Fruit fly (Drosophila melanogaster) whole organism, embryonic: Measurements from ENCODE around the gene c12.2.

Experiments used
- Aef1 ChIP-seq: fragments of 200-800 bp; sonication (Bioruptor generic); IDR thresholded peaks from 3 replicates; pipeline ENCODE4 v1.3.6; 2022; ENCODE audit warnings: missing biosample characterization, missing genetic modification characterization
- Atf-2 ChIP-seq: fragments of 200-800 bp; sonication (Bioruptor generic); optimal IDR thresholded peaks from 2 replicates; lab custom pipeline; 2016; ENCODE audit warnings: missing biosample characterization, missing genetic modification characterization
- Bgb ChIP-seq: fragments of 200-800 bp; sonication (Bioruptor generic); IDR thresholded peaks from 2 replicates; pipeline ENCODE4 v1.3.6; 2022; ENCODE audit warnings: missing biosample characterization, missing genetic modification characterization; ENCODE audit not compliant: partially characterized antibody
- CG1024 ChIP-seq: fragments of 200-800 bp; sonication (Bioruptor generic); IDR thresholded peaks from 2 replicates; pipeline ENCODE4 v1.3.6; 2022; ENCODE audit warnings: missing biosample characterization, missing genetic modification characterization
- CG10267 ChIP-seq: fragments of 200-800 bp; sonication (Bioruptor generic); optimal IDR thresholded peaks from 2 replicates; lab custom pipeline; 2018; ENCODE audit warnings: missing biosample characterization, mild to moderate bottlenecking, missing genetic modification characterization, moderate library complexity
- CG11085 ChIP-seq: fragments of 200-800 bp; sonication (Bioruptor generic); IDR thresholded peaks from 2 replicates; pipeline ENCODE4 v1.3.6; 2022; ENCODE audit warnings: missing biosample characterization, missing genetic modification characterization
- CG11456 ChIP-seq: fragments of 200-800 bp; sonication (Bioruptor generic); IDR thresholded peaks from 3 replicates; pipeline ENCODE4 v1.3.6; 2022; ENCODE audit warnings: missing biosample characterization, missing genetic modification characterization
- CG1233 ChIP-seq: fragments of 200-800 bp; sonication (Bioruptor generic); optimal IDR thresholded peaks from 4 replicates; lab custom pipeline; 2018; ENCODE audit warnings: missing biosample characterization, mild to moderate bottlenecking, missing genetic modification characterization
- CG12942 ChIP-seq: fragments of 200-800 bp; sonication (Bioruptor generic); optimal IDR thresholded peaks from 3 replicates; lab custom pipeline; 2016; ENCODE audit warnings: missing biosample characterization, missing genetic modification characterization
- CG13424 ChIP-seq: fragments of 200-800 bp; sonication (Bioruptor generic); optimal IDR thresholded peaks from 2 replicates; lab custom pipeline; 2019; ENCODE audit warnings: missing biosample characterization, mild to moderate bottlenecking, missing genetic modification characterization, moderate library complexity
- CG14860 ChIP-seq: fragments of 200-800 bp; sonication (Bioruptor generic); IDR thresholded peaks from 3 replicates; pipeline ENCODE4 v1.3.6; 2022; ENCODE audit warnings: missing biosample characterization, missing genetic modification characterization; ENCODE audit not compliant: partially characterized antibody
- CG18011 ChIP-seq: fragments of 200-800 bp; sonication (Bioruptor generic); optimal IDR thresholded peaks from 2 replicates; lab custom pipeline; 2017; ENCODE audit warnings: missing biosample characterization, missing genetic modification characterization, mild to moderate bottlenecking, moderate library complexity, missing genotype
- CG18262 ChIP-seq: fragments of 200-800 bp; optimal IDR thresholded peaks from 3 replicates; lab custom pipeline; 2019; ENCODE audit warnings: missing biosample characterization, mild to moderate bottlenecking, missing genetic modification characterization, moderate library complexity
- CG18619 ChIP-seq: fragments of 200-800 bp; sonication (Bioruptor generic); optimal IDR thresholded peaks from 3 replicates; lab custom pipeline; 2017; ENCODE audit warnings: missing biosample characterization, mild to moderate bottlenecking, missing genetic modification characterization
- CG32767 ChIP-seq: fragments of 200-800 bp; sonication (Bioruptor generic); IDR thresholded peaks from 2 replicates; pipeline ENCODE4 v1.3.6; 2022; ENCODE audit warnings: missing biosample characterization, missing genetic modification characterization
- CG4424 ChIP-seq: fragments of 200-800 bp; sonication (Bioruptor generic); optimal IDR thresholded peaks from 3 replicates; lab custom pipeline; 2016; ENCODE audit warnings: missing biosample characterization, missing genetic modification characterization
- CG6683 ChIP-seq: fragments of 200-800 bp; sonication (Bioruptor generic); optimal IDR thresholded peaks from 2 replicates; lab custom pipeline; 2017; ENCODE audit warnings: missing biosample characterization, mild to moderate bottlenecking, missing genetic modification characterization, missing genetic modification reagents
- CG7745 ChIP-seq: fragments of 200-800 bp; sonication (Bioruptor generic); optimal IDR thresholded peaks from 2 replicates; lab custom pipeline; 2018; ENCODE audit warnings: missing biosample characterization, mild to moderate bottlenecking, missing genetic modification characterization, moderate library complexity
- CG8359 ChIP-seq: fragments of 200-800 bp; sonication (Bioruptor generic); optimal IDR thresholded peaks from 2 replicates; lab custom pipeline; 2017; ENCODE audit warnings: missing biosample characterization, mild to moderate bottlenecking, missing genetic modification characterization, borderline replicate concordance
- D19B ChIP-seq: fragments of 200-800 bp; sonication (Bioruptor generic); optimal IDR thresholded peaks from 2 replicates; lab custom pipeline; 2017; ENCODE audit warnings: missing biosample characterization, mild to moderate bottlenecking, missing genetic modification characterization
- Dek ChIP-seq: fragments of 200-800 bp; sonication (Bioruptor generic); optimal IDR thresholded peaks from 3 replicates; lab custom pipeline; 2019; ENCODE audit warnings: missing biosample characterization, mild to moderate bottlenecking, missing genetic modification characterization, moderate library complexity
- Dref ChIP-seq: fragments of 200-800 bp; sonication (Bioruptor generic); IDR thresholded peaks from 2 replicates; pipeline ENCODE4 v1.3.6; 2022; ENCODE audit warnings: missing biosample characterization, missing genetic modification characterization
- Jarid2 ChIP-seq: fragments of 200-800 bp; sonication (Bioruptor generic); optimal IDR thresholded peaks from 3 replicates; lab custom pipeline; 2017; ENCODE audit warnings: mild to moderate bottlenecking, missing biosample characterization, missing genetic modification reagents, missing genetic modification characterization
- Mrtf ChIP-seq: fragments of 200-800 bp; sonication (Bioruptor generic); IDR thresholded peaks from 3 replicates; pipeline ENCODE4 v1.3.6; 2022; ENCODE audit warnings: missing biosample characterization, missing genetic modification characterization
- Myb ChIP-seq: fragments of 200-800 bp; sonication (Bioruptor generic); optimal IDR thresholded peaks from 2 replicates; lab custom pipeline; 2016; ENCODE audit warnings: missing biosample characterization, missing genetic modification characterization
- NC2α ChIP-seq: fragments of 200-800 bp; sonication (Bioruptor generic); optimal IDR thresholded peaks from 2 replicates; lab custom pipeline; 2016; ENCODE audit warnings: missing biosample characterization, missing genetic modification characterization
- Nf-YB ChIP-seq: fragments of 200-800 bp; sonication (Bioruptor generic); optimal IDR thresholded peaks from 3 replicates; lab custom pipeline; 2019; ENCODE audit warnings: missing biosample characterization, mild to moderate bottlenecking, missing genetic modification characterization, moderate library complexity
- Six4 ChIP-seq: fragments of 200-800 bp; sonication (Bioruptor generic); optimal IDR thresholded peaks from 2 replicates; lab custom pipeline; 2016; ENCODE audit warnings: missing biosample characterization, missing genetic modification characterization
- Stat92E ChIP-seq, 3 experiments: fragments of >200 bp in 2 of 3; fragments of 200-800 bp in 1 of 3; sonication (Bioruptor generic) in 1 of 3; optimal IDR thresholded peaks; 2 replicates each; lab custom pipeline; 2017 to 2019; ENCODE audit warnings: missing biosample characterization in 3 of 3, missing genetic modification characterization in 3 of 3, mild to moderate bottlenecking in 1 of 3, moderate library complexity in 1 of 3
- Trl ChIP-seq, 3 experiments: fragments of >200 bp in 2 of 3; fragments of 200-800 bp in 1 of 3; sonication (Bioruptor generic) in 1 of 3; optimal IDR thresholded peaks; 2 replicates in 1 of 3; 3 replicates in 2 of 3; lab custom pipeline; 2016 to 2017; ENCODE audit warnings: missing biosample characterization in 1 of 3, missing genetic modification characterization in 1 of 3
- chif ChIP-seq, 2 experiments: fragments of 200-800 bp; sonication (Bioruptor generic); optimal IDR thresholded peaks; 3 replicates each; lab custom pipeline; 2016; ENCODE audit warnings: missing biosample characterization in 2 of 2, missing genetic modification characterization in 2 of 2
- crc ChIP-seq: fragments of 200-800 bp; sonication (Bioruptor generic); optimal IDR thresholded peaks from 2 replicates; lab custom pipeline; 2016; ENCODE audit warnings: missing biosample characterization, missing genetic modification characterization
- dan ChIP-seq: fragments of 200-800 bp; sonication (Bioruptor generic); IDR thresholded peaks from 2 replicates; pipeline ENCODE4 v1.3.6; 2022; ENCODE audit warnings: missing biosample characterization, missing genetic modification characterization
- en ChIP-seq: fragments of 200-800 bp; sonication (Bioruptor generic); optimal IDR thresholded peaks from 2 replicates; lab custom pipeline; 2016; ENCODE audit warnings: missing biosample characterization, missing genetic modification characterization
- eve ChIP-seq, 2 experiments: fragments of >200 bp; optimal IDR thresholded peaks; 2 replicates each; lab custom pipeline; 2017; ENCODE audit warnings: missing biosample characterization in 2 of 2, missing genetic modification characterization in 2 of 2
- gcm ChIP-seq: fragments of 200-800 bp; sonication (Bioruptor generic); optimal IDR thresholded peaks from 2 replicates; lab custom pipeline; 2019; ENCODE audit warnings: missing biosample characterization, mild to moderate bottlenecking, missing genetic modification characterization, moderate library complexity
- grau ChIP-seq: fragments of 200-800 bp; optimal IDR thresholded peaks from 3 replicates; lab custom pipeline; 2019; ENCODE audit warnings: missing biosample characterization, mild to moderate bottlenecking, missing genetic modification characterization, moderate library complexity
- kni ChIP-seq: fragments of 200-800 bp; sonication (Bioruptor generic); optimal IDR thresholded peaks from 3 replicates; lab custom pipeline; 2017; ENCODE audit warnings: mild to moderate bottlenecking, missing biosample characterization, missing genetic modification reagents, missing genetic modification characterization
- nerfin-1 ChIP-seq: fragments of 200-800 bp; sonication (Bioruptor generic); optimal IDR thresholded peaks from 3 replicates; lab custom pipeline; 2019; ENCODE audit warnings: missing biosample characterization, mild to moderate bottlenecking, missing genetic modification characterization, moderate library complexity
- p53 ChIP-seq: fragments of 200-800 bp; sonication (Bioruptor generic); optimal IDR thresholded peaks from 2 replicates; lab custom pipeline; 2016; ENCODE audit warnings: missing biosample characterization, missing genetic modification characterization
- pfk ChIP-seq: fragments of 200-800 bp; sonication (Bioruptor generic); optimal IDR thresholded peaks from 2 replicates; lab custom pipeline; 2018; ENCODE audit warnings: missing biosample characterization, mild to moderate bottlenecking, missing genetic modification characterization, moderate library complexity
- pros ChIP-seq: fragments of 200-800 bp; sonication (Bioruptor generic); optimal IDR thresholded peaks from 3 replicates; lab custom pipeline; 2019; ENCODE audit warnings: missing biosample characterization, mild to moderate bottlenecking, missing genetic modification characterization, moderate library complexity
- shn ChIP-seq: fragments of 200-800 bp; sonication (Bioruptor generic); optimal IDR thresholded peaks from 3 replicates; lab custom pipeline; 2016; ENCODE audit warnings: missing biosample characterization, missing genetic modification characterization
- so ChIP-seq: fragments of 200-800 bp; sonication (Bioruptor generic); IDR thresholded peaks from 3 replicates; pipeline ENCODE4 v1.3.6; 2022; ENCODE audit warnings: missing biosample characterization, missing genetic modification characterization
- tio ChIP-seq: fragments of 200-800 bp; sonication (Bioruptor generic); optimal IDR thresholded peaks from 2 replicates; lab custom pipeline; 2017; ENCODE audit warnings: missing biosample characterization, missing genetic modification characterization, inconsistent platforms
- tll ChIP-seq, 2 experiments: fragments of 200-800 bp in 1 of 2; fragments of >200 bp in 1 of 2; sonication (Bioruptor generic) in 1 of 2; optimal IDR thresholded peaks; 2 replicates each; lab custom pipeline; 2017 to 2019; ENCODE audit warnings: missing biosample characterization in 2 of 2, missing genetic modification characterization in 2 of 2, mild to moderate bottlenecking in 1 of 2, moderate library complexity in 1 of 2
- ttk ChIP-seq: fragments of 200-800 bp; sonication (Bioruptor generic); IDR thresholded peaks from 2 replicates; pipeline ENCODE4 v2.1.2; 2022; ENCODE audit warnings: missing biosample characterization, missing genetic modification characterization
- vvl ChIP-seq: fragments of 200-800 bp; sonication (Bioruptor generic); IDR thresholded peaks from 2 replicates; pipeline ENCODE4 v1.3.6; 2022; ENCODE audit warnings: missing biosample characterization, missing genetic modification characterization

The c12.2 gene

DNA sequence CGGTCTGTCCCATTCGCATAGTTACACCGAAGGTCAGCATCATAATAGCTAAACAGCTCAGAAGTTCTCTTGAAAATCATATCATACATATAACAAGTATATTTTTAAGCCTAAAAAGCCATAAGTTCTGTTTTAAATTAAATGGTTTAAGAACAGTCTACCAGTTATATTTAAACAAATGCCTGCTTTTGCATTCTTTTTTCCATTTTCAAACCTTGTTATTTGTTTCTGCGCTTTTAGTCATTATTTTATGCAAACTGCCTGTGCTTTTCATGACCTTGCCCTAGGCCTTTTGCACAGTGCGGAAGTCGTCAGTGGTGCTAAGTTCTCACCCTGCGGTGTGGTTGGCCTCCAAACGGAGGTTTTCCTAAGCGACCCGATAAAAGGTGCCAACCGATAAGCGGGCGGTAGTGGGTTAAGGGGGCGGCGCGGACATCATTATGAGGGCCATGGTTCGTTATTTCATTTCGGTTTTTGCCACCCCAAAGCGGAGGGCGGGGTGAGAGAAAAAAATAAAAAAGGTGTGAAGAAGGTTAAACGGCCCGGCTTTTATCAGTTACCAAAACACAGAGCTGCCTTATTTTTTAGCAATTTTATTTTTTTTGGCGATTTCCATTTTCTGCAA is 25.4 kb downstream of the c12.2 start (continued):
- TF ChIP-seq CG14860 (GFP tag; lab: Robert Waterston, UW) (no peak), Jarid2 (GFP tag; lab: Kevin White, UChicago) (no peak), CG6683 (peak; percentile 31), Bgb (GFP tag; lab: Robert Waterston, UW) (no peak), CG7745 (tag; lab: Kevin White, UChicago) (no peak), ttk (GFP tag; lab: Robert Waterston, UW) (no peak), CG10267 (tag; lab: Kevin White, UChicago) (peak; percentile 6), Dek (tag; lab: Kevin White, UChicago) (peak; percentile 43), Mrtf (GFP tag; lab: Robert Waterston, UW) (no peak), CG1024 (GFP tag; lab: Robert Waterston, UW) (no peak), shn (GFP tag; lab: Kevin White, UChicago) (peak; percentile 13), kni (GFP tag; lab: Kevin White, UChicago) (no peak), CG18619 (GFP tag; lab: Kevin White, UChicago) (peak; percentile 42), CG8359 (peak; percentile 0), CG32767 (GFP tag; lab: Robert Waterston, UW) (0 out of 2 replicates have a peak, but pooled peaks have one; percentile 35), CG4424 (peak; percentile 32), CG18262 (tag; lab: Kevin White, UChicago) (peak; percentile 46), grau (tag; lab: Kevin White, UChicago) (peak; percentile 75), crc (peak; percentile 17), pfk (GFP tag; lab: Kevin White, UChicago) (no peak), so (GFP tag; lab: Robert Waterston, UW) (no peak), vvl (GFP tag; lab: Robert Waterston, UW) (peak; percentile 50), Six4 (GFP tag; lab: Kevin White, UChicago) (peak; percentile 16), CG11456 (GFP tag; lab: Robert Waterston, UW) (0 out of 3 replicates have a peak, but pooled peaks have one; percentile 60), dan (GFP tag; lab: Robert Waterston, UW) (no peak), Aef1 (GFP tag; lab: Robert Waterston, UW) (peak; percentile 37; the same call in 1 of the 3 replicates), CG12942 (GFP tag; lab: Kevin White, UChicago) (peak; percentile 15), eve (GFP tag; optimal IDR thresholded peaks at IDR 0.05; lab: Kevin White, UChicago) (peak in 1 of 2 experiments; percentile 64), tll (GFP tag; optimal IDR thresholded peaks at IDR 0.05; lab: Kevin White, UChicago) (no peak), D19B (GFP tag; lab: Kevin White, UChicago) (peak; percentile 47), CG18011 (GFP tag; lab: Kevin White, UChicago) (no peak), NC2α (no peak), p53 (GFP tag; lab: Kevin White, UChicago) (no peak), CG11085 (GFP tag; lab: Robert Waterston, UW) (no peak), Trl (optimal IDR thresholded peaks at IDR 0.05; lab: Kevin White, UChicago) (no peak), Trl (GFP tag; optimal IDR thresholded peaks at IDR 0.05; lab: Kevin White, UChicago) (no peak), gcm (GFP tag; lab: Kevin White, UChicago) (no peak), Stat92E (GFP tag; optimal IDR thresholded peaks at IDR 0.05; lab: Kevin White, UChicago) (no peak), Dref (no peak), pros (GFP tag; lab: Kevin White, UChicago) (no peak), chif (GFP tag; optimal IDR thresholded peaks at IDR 0.05; lab: Kevin White, UChicago) (peak in 1 of 2 experiments; percentile 18), en (GFP tag; lab: Kevin White, UChicago) (peak; percentile 4), tio (peak; percentile 37), nerfin-1 (tag; lab: Kevin White, UChicago) (peak; percentile 12), Atf-2 (GFP tag; lab: Kevin White, UChicago) (no peak), Myb (GFP tag; lab: Kevin White, UChicago) (no peak), Nf-YB (peak; percentile 19), CG1233 (GFP tag; lab: Kevin White, UChicago) (peak; percentile 30), CG13424 (tag; lab: Kevin White, UChicago) (peak; percentile 59)
